Fruit fly (Drosophila melanogaster): ENCODE measurements around the gene CG31371.
A peak's percentile ranks its signal among the peaks of the same experiment; 100 is the strongest.

Gene CG31371

dm6 chr3R:30550044-30550443, 46.7 kb upstream of the CG31371 start (continued):
- TF ChIP-seq grn (GFP tag; optimal IDR thresholded peaks at IDR 0.05) (no peak), Bgb (GFP tag; IDR thresholded peaks at IDR 0.05; ENCODE audit: partially characterized antibody) (no peak), Tbp (GFP tag; optimal IDR thresholded peaks at IDR 0.05) (no peak), YL-1 (GFP tag; optimal IDR thresholded peaks at IDR 0.05) (no peak), HmgD (GFP tag; optimal IDR thresholded peaks at IDR 0.05) (no peak), HLH54F (GFP tag; optimal IDR thresholded peaks at IDR 0.05) (peak; percentile 1), CG13287 (GFP tag; IDR thresholded peaks at IDR 0.05; ENCODE audit: partially characterized antibody) (no peak), h (optimal IDR thresholded peaks at IDR 0.05) (no peak), BEAF-32 (GFP tag; optimal IDR thresholded peaks at IDR 0.05) (no peak), CG8359 (GFP tag; optimal IDR thresholded peaks at IDR 0.05; ENCODE audit: borderline replicate concordance) (no peak), sqz (GFP tag; optimal IDR thresholded peaks at IDR 0.05) (no peak), CG7839 (tag; optimal IDR thresholded peaks at IDR 0.05) (peak; percentile 35), CG2889 (GFP tag; IDR thresholded peaks at IDR 0.05) (no peak), CG34422 (GFP tag; IDR thresholded peaks at IDR 0.05) (no peak), CG18599 (GFP tag; optimal IDR thresholded peaks at IDR 0.05) (peak; percentile 77), CG5953 (GFP tag; IDR thresholded peaks at IDR 0.05) (no peak), wek (GFP tag; optimal IDR thresholded peaks at IDR 0.05) (no peak), Usf (GFP tag; optimal IDR thresholded peaks at IDR 0.05) (no peak), Hmr (GFP tag; optimal IDR thresholded peaks at IDR 0.05) (peak; percentile 62), ERR (GFP tag; optimal IDR thresholded peaks at IDR 0.05) (no peak), CG16863 (GFP tag; optimal IDR thresholded peaks at IDR 0.05) (no peak), CG17385 (GFP tag; optimal IDR thresholded peaks at IDR 0.05) (peak; percentile 1), ap (GFP tag; IDR thresholded peaks at IDR 0.05) (0 out of 2 replicates have a peak, but pooled peaks have one; percentile 22), Lhr (GFP tag; optimal IDR thresholded peaks at IDR 0.05) (no peak), Spps (tag; optimal IDR thresholded peaks at IDR 0.05) (no peak), MESR4 (GFP tag; optimal IDR thresholded peaks at IDR 0.05) (no peak), CG15269 (tag; optimal IDR thresholded peaks at IDR 0.05) (peak; percentile 21), abd-A (tag; optimal IDR thresholded peaks at IDR 0.05) (peak; percentile 44), CG3281 (GFP tag; optimal IDR thresholded peaks at IDR 0.05) (peak; percentile 25), gt (GFP tag; IDR thresholded peaks at IDR 0.05) (no peak), zen (tag; optimal IDR thresholded peaks at IDR 0.05) (no peak), CG7271 (tag; optimal IDR thresholded peaks at IDR 0.05) (no peak), hkb (optimal IDR thresholded peaks at IDR 0.05) (no peak), hkb (GFP tag; IDR thresholded peaks at IDR 0.05) (0 out of 2 replicates have a peak, but pooled peaks have one; percentile 13), CG18262 (tag; optimal IDR thresholded peaks at IDR 0.05) (no peak), dpn (GFP tag; optimal IDR thresholded peaks at IDR 0.05) (peak in 1 of 2 experiments; percentile 11), Sox102F (GFP tag; optimal IDR thresholded peaks at IDR 0.05) (peak; percentile 20), CG15073 (GFP tag; optimal IDR thresholded peaks at IDR 0.05) (no peak), Taf1 (GFP tag; IDR thresholded peaks at IDR 0.05) (0 out of 2 replicates have a peak, but pooled peaks have one; percentile 15), CG11696 (GFP tag; IDR thresholded peaks at IDR 0.05) (no peak), Dbx (GFP tag; IDR thresholded peaks at IDR 0.05) (peak; percentile 37; the same call in 1 of the 3 replicates), CG10565 (GFP tag; optimal IDR thresholded peaks at IDR 0.05) (no peak), pros (GFP tag; optimal IDR thresholded peaks at IDR 0.05) (no peak), Ada2b (GFP tag; IDR thresholded peaks at IDR 0.05) (peak; percentile 35; the same call in 1 of the 2 replicates), eyg (GFP tag; optimal IDR thresholded peaks at IDR 0.05) (no peak), cad (GFP tag; optimal IDR thresholded peaks at IDR 0.05) (no peak), GATAe (GFP tag; conservative IDR thresholded peaks at IDR 0.05) (no peak), CG1603 (tag; optimal IDR thresholded peaks at IDR 0.05) (peak; percentile 25), CG1792 (GFP tag; optimal IDR thresholded peaks at IDR 0.05) (no peak), jumu (GFP tag; optimal IDR thresholded peaks at IDR 0.05) (no peak), mam (GFP tag; optimal IDR thresholded peaks at IDR 0.05) (peak; percentile 47), CG13424 (tag; optimal IDR thresholded peaks at IDR 0.05) (no peak)

Measured in whole organism, embryonic.